Worm (Caenorhabditis elegans): Measurements from ENCODE around the gene Y46G5A.22.
A peak's percentile ranks its signal among the peaks of the same experiment; 100 is the strongest.

Gene Y46G5A.22

ce11 chrII:12778374-12778773, 40.0 kb downstream of the Y46G5A.22 start:
- TF ChIP-seq flt-1 (GFP tag; IDR thresholded peaks at IDR 0.05) (peak; percentile 36; the same call in 1 of the 2 replicates), sea-1 (GFP tag; conservative IDR thresholded peaks at IDR 0.05) (0 out of 2 replicates have a peak, but pooled peaks have one; percentile 13)

DNA sequence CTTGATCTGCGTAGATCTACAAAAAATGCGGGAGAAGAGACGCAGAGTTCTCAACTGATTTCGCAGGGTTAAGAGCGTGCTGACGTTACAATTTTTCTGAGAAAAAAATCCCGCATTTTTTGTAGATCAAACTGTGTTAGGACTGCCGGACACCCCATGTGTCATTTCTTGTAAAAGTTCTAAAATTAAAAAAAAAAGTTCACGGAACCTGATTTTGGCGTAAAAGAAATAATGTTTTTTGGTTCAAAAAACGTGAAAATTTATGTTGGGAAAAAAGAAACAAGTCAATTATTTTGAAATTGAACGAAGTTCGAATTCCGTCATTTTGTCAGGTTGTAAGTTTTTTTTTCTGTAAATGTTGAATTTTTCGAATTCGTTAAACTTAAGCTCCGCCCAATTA, 42.0 kb downstream of the Y46G5A.22 start, which contains the start of gene Y46G5A.34:
Y46G5A.34 (plus strand) TSS at position 301 of the 400 bp plus-strand sequence.
- TF ChIP-seq scrt-1 (GFP tag; IDR thresholded peaks at IDR 0.05) (no peak), ceh-36 (tag; optimal IDR thresholded peaks at IDR 0.05) (no peak), ets-7 (tag; optimal IDR thresholded peaks at IDR 0.05) (no peak), hnd-1 (tag; optimal IDR thresholded peaks at IDR 0.05) (no peak), hmg-4 (GFP tag; optimal IDR thresholded peaks at IDR 0.05) (no peak), sea-1 (GFP tag; conservative IDR thresholded peaks at IDR 0.05) (no peak), ama-1 (optimal IDR thresholded peaks at IDR 0.05) (no peak), pes-1 (GFP tag; IDR thresholded peaks at IDR 0.05) (no peak), tbx-37 (GFP tag; conservative IDR thresholded peaks at IDR 0.05) (no peak), tbx-11 (GFP tag; IDR thresholded peaks at IDR 0.05) (no peak), aly-1 (tag; optimal IDR thresholded peaks at IDR 0.05) (no peak), F13C5.2 (tag; optimal IDR thresholded peaks at IDR 0.05) (no peak), ceh-13 (GFP tag; optimal IDR thresholded peaks at IDR 0.05) (no peak), tra-4 (tag; optimal IDR thresholded peaks at IDR 0.05) (no peak), hmbx-1 (tag; optimal IDR thresholded peaks at IDR 0.05) (no peak), B0310.2 (tag; optimal IDR thresholded peaks at IDR 0.05) (no peak), flt-1 (GFP tag; IDR thresholded peaks at IDR 0.05) (no peak)

ce11 chrII:12774402-12774801, 44.0 kb downstream of the Y46G5A.22 start, which contains the start of gene Y46G5A.14:
Gene Y46G5A.14 (plus strand): TSS chrII:12774702.
- TF ChIP-seq pes-1 (GFP tag; IDR thresholded peaks at IDR 0.05) (no peak), ceh-36 (tag; optimal IDR thresholded peaks at IDR 0.05) (no peak), ama-1 (optimal IDR thresholded peaks at IDR 0.05) (no peak), ceh-13 (GFP tag; optimal IDR thresholded peaks at IDR 0.05) (no peak), B0310.2 (tag; optimal IDR thresholded peaks at IDR 0.05) (no peak), tra-4 (tag; optimal IDR thresholded peaks at IDR 0.05) (no peak), hnd-1 (tag; optimal IDR thresholded peaks at IDR 0.05) (no peak), flt-1 (GFP tag; IDR thresholded peaks at IDR 0.05) (no peak)

DNA sequence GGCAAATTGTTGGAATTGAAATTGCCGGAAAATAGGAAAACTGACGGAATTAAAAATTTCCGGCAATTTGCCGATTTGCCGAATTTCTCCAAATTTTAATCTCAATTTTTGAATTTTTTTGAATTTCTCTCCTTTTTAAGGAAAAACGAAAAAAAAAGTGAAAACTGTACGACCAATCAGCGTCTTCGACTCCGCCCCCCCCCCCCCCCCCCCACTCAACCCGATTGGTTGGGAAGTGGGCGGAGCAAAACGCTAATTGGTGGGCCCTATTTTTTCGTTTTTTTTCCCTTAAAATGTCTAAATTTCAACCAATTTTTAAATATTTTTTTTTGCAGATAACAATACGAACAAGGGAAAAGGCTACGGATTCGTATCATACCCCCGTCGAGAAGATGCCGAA, 48.4 kb downstream of the Y46G5A.22 start:
- TF ChIP-seq ama-1 (optimal IDR thresholded peaks at IDR 0.05) (no peak), aly-1 (tag; optimal IDR thresholded peaks at IDR 0.05) (no peak), pes-1 (GFP tag; IDR thresholded peaks at IDR 0.05) (no peak), tbx-11 (GFP tag; IDR thresholded peaks at IDR 0.05) (no peak), B0310.2 (tag; optimal IDR thresholded peaks at IDR 0.05) (no peak), hmbx-1 (tag; optimal IDR thresholded peaks at IDR 0.05) (no peak), F13C5.2 (tag; optimal IDR thresholded peaks at IDR 0.05) (no peak), tra-4 (tag; optimal IDR thresholded peaks at IDR 0.05) (no peak), ceh-13 (GFP tag; optimal IDR thresholded peaks at IDR 0.05) (no peak), sea-1 (GFP tag; conservative IDR thresholded peaks at IDR 0.05) (no peak), hmg-4 (GFP tag; optimal IDR thresholded peaks at IDR 0.05) (no peak), flt-1 (GFP tag; IDR thresholded peaks at IDR 0.05) (no peak), ets-7 (tag; optimal IDR thresholded peaks at IDR 0.05) (no peak), ceh-36 (tag; optimal IDR thresholded peaks at IDR 0.05) (no peak)

ce11 chrII:12768167-12768712, 50.1 kb downstream of the Y46G5A.22 start, which contains the start of the genes vps-2 and tiar-2:
Gene vps-2 (minus strand): TSS chrII:12768217.
Gene tiar-2 (plus strand): TSS chrII:12768686.
- peak; percentile 30 for TF ChIP-seq F13C5.2 (tag; optimal IDR thresholded peaks at IDR 0.05)
- no peak for TF ChIP-seq flt-1 (GFP tag; IDR thresholded peaks at IDR 0.05)

DNA sequence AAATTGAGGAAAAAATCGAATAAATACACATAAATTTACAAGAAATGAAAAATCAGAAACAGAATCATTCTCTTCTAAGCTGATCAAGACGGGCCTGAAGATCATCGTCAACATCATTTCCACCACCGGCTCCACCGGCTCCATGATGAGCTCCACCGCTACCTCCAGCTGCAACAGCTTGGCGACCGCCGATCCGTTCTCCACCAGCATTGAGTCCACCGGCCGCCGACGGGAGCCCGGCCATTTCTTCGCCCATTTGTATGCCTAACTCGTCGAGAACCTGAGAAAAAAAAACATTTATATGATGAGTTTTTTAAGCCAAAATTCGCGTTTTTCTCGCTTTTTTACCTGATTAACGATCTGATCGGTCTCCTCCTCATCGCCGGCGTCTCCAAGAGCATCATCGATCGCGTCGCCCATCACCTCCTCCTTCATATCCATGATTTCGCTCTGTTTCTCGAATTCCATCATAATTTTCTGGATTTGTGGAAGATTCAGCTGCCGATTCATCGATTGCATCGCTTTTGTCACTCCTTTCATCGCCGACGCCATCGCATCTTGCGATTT, 51.0 kb downstream of the Y46G5A.22 start:
- TF ChIP-seq B0310.2 (tag; optimal IDR thresholded peaks at IDR 0.05) (no peak), tbx-11 (GFP tag; IDR thresholded peaks at IDR 0.05) (no peak), scrt-1 (GFP tag; IDR thresholded peaks at IDR 0.05) (no peak), sea-1 (GFP tag; conservative IDR thresholded peaks at IDR 0.05) (no peak), tra-4 (tag; optimal IDR thresholded peaks at IDR 0.05) (no peak), hmbx-1 (tag; optimal IDR thresholded peaks at IDR 0.05) (no peak)

All from whole organism, early embryonic.